Worm (Caenorhabditis elegans) whole organism, late embryonic: ENCODE measurements around the gene D1022.3.

Experiments used
- C08G9.2 ChIP-seq: sonication (generic microtip); optimal IDR thresholded peaks from 2 replicates; lab custom pipeline; 2016; ENCODE audit warnings: mild to moderate bottlenecking, missing genetic modification characterization, moderate library complexity, missing compliant biosample characterization
- C38D4.7 ChIP-seq: fragments of 200-800 bp; sonication (Bioruptor generic); optimal IDR thresholded peaks from 2 replicates; lab custom pipeline; 2018; ENCODE audit warnings: mild to moderate bottlenecking, missing genetic modification characterization, moderate library complexity, missing compliant biosample characterization
- F13H6.1 ChIP-seq: sonication (generic microtip); optimal IDR thresholded peaks from 2 replicates; lab custom pipeline; 2016; ENCODE audit warnings: missing genetic modification characterization, missing compliant biosample characterization
- K02D7.2 ChIP-seq: sonication (generic microtip); optimal IDR thresholded peaks from 2 replicates; lab custom pipeline; 2017; ENCODE audit warnings: mild to moderate bottlenecking, missing genetic modification characterization, missing compliant biosample characterization
- T23F11.4 ChIP-seq: fragments of 200-800 bp; sonication (Bioruptor generic); optimal IDR thresholded peaks from 2 replicates; lab custom pipeline; 2018; ENCODE audit warnings: mild to moderate bottlenecking, missing genetic modification characterization, missing compliant biosample characterization
- Y22D7AL.16 ChIP-seq: sonication (generic microtip); optimal IDR thresholded peaks from 2 replicates; lab custom pipeline; 2016; ENCODE audit warnings: missing genetic modification characterization, missing compliant biosample characterization
- ahr-1 ChIP-seq: sonication (generic microtip); optimal IDR thresholded peaks from 2 replicates; lab custom pipeline; 2016; ENCODE audit warnings: missing genetic modification characterization, missing compliant biosample characterization
- ceh-18 ChIP-seq: sonication (generic microtip); optimal IDR thresholded peaks from 2 replicates; lab custom pipeline; 2016; ENCODE audit warnings: missing genetic modification characterization, missing compliant biosample characterization
- ceh-31 ChIP-seq: sonication (generic microtip); optimal IDR thresholded peaks from 2 replicates; lab custom pipeline; 2016; ENCODE audit warnings: missing genetic modification characterization, missing compliant biosample characterization
- ceh-34 ChIP-seq: sonication (generic microtip); optimal IDR thresholded peaks from 2 replicates; lab custom pipeline; 2016; ENCODE audit warnings: mild to moderate bottlenecking, missing genetic modification characterization, missing compliant biosample characterization
- ceh-48 ChIP-seq: sonication (generic microtip); optimal IDR thresholded peaks from 2 replicates; lab custom pipeline; 2016; ENCODE audit warnings: missing genetic modification characterization, inconsistent platforms, missing compliant biosample characterization
- ceh-6 ChIP-seq: fragments of 200-800 bp; sonication (Bioruptor generic); optimal IDR thresholded peaks from 2 replicates; lab custom pipeline; 2018; ENCODE audit warnings: mild to moderate bottlenecking, missing genetic modification characterization, missing compliant biosample characterization
- elt-4 ChIP-seq: sonication (generic microtip); optimal IDR thresholded peaks from 2 replicates; lab custom pipeline; 2016; ENCODE audit warnings: missing genetic modification characterization, missing compliant biosample characterization
- ets-4 ChIP-seq: sonication (generic microtip); optimal IDR thresholded peaks from 2 replicates; lab custom pipeline; 2016; ENCODE audit warnings: missing genetic modification characterization, missing compliant biosample characterization
- eyg-1 ChIP-seq: sonication (generic microtip); optimal IDR thresholded peaks from 2 replicates; lab custom pipeline; 2016; ENCODE audit warnings: missing genotype, missing genetic modification characterization, missing compliant biosample characterization
- fkh-10 ChIP-seq: fragments of 150-350 bp; optimal IDR thresholded peaks from 2 replicates; lab custom pipeline; 2014; ENCODE audit warnings: missing biosample characterization, missing genetic modification reagents, missing genetic modification characterization
- fkh-6 ChIP-seq: sonication (generic microtip); optimal IDR thresholded peaks from 2 replicates; lab custom pipeline; 2016; ENCODE audit warnings: missing genetic modification characterization, missing compliant biosample characterization
- hlh-30 ChIP-seq: sonication (generic microtip); optimal IDR thresholded peaks from 2 replicates; lab custom pipeline; 2017; ENCODE audit warnings: antibody characterized with exemption, missing genetic modification characterization, missing compliant biosample characterization; ENCODE audit not compliant: insufficient read depth
- hlh-6 ChIP-seq: sonication (generic microtip); optimal IDR thresholded peaks from 2 replicates; lab custom pipeline; 2016; ENCODE audit warnings: missing genotype, missing genetic modification characterization, missing compliant biosample characterization
- hlh-8 ChIP-seq: sonication (generic microtip); optimal IDR thresholded peaks from 2 replicates; lab custom pipeline; 2016; ENCODE audit warnings: missing genotype, missing genetic modification characterization, missing compliant biosample characterization
- lim-6 ChIP-seq: sonication (generic microtip); optimal IDR thresholded peaks from 2 replicates; lab custom pipeline; 2016; ENCODE audit warnings: missing genetic modification characterization, missing compliant biosample characterization
- lin-11 ChIP-seq: fragments of 200-800 bp; sonication (Bioruptor generic); optimal IDR thresholded peaks from 2 replicates; lab custom pipeline; 2018; ENCODE audit warnings: mild to moderate bottlenecking, missing genetic modification characterization, missing compliant biosample characterization
- nfya-1 ChIP-seq: sonication (generic microtip); optimal IDR thresholded peaks from 2 replicates; lab custom pipeline; 2017; ENCODE audit warnings: missing genetic modification characterization, mild to moderate bottlenecking, missing compliant biosample characterization, antibody characterized with exemption, moderate library complexity
- nhr-232 ChIP-seq: sonication (generic microtip); optimal IDR thresholded peaks from 2 replicates; lab custom pipeline; 2016; ENCODE audit warnings: missing genetic modification characterization, missing compliant biosample characterization
- npax-4 ChIP-seq: sonication (generic microtip); optimal IDR thresholded peaks from 2 replicates; lab custom pipeline; 2016; ENCODE audit warnings: missing genetic modification characterization, missing compliant biosample characterization
- odd-2 ChIP-seq: sonication (generic microtip); optimal IDR thresholded peaks from 2 replicates; lab custom pipeline; 2017; ENCODE audit warnings: antibody characterized with exemption, mild to moderate bottlenecking, missing genetic modification characterization, missing compliant biosample characterization
- pag-3 ChIP-seq: sonication (generic microtip); optimal IDR thresholded peaks from 2 replicates; lab custom pipeline; 2016; ENCODE audit warnings: missing compliant biosample characterization, missing genetic modification characterization, borderline replicate concordance
- pat-9 ChIP-seq: fragments of 200-800 bp; sonication (Bioruptor generic); optimal IDR thresholded peaks from 2 replicates; lab custom pipeline; 2018; ENCODE audit warnings: mild to moderate bottlenecking, missing genetic modification characterization, moderate library complexity, missing compliant biosample characterization
- pha-4 ChIP-seq: fragments of 150-350 bp; optimal IDR thresholded peaks from 2 replicates; lab custom pipeline; 2018; ENCODE audit warnings: missing biosample characterization, missing genetic modification reagents, missing genetic modification characterization
- pqm-1 ChIP-seq: sonication (generic microtip); optimal IDR thresholded peaks from 2 replicates; lab custom pipeline; 2016; ENCODE audit warnings: missing genetic modification characterization, missing compliant biosample characterization
- pros-1 ChIP-seq: fragments of 150-350 bp; optimal IDR thresholded peaks from 2 replicates; lab custom pipeline; 2014; ENCODE audit warnings: missing biosample characterization, missing genetic modification reagents, missing genetic modification characterization
- rnt-1 ChIP-seq: sonication (generic microtip); optimal IDR thresholded peaks from 2 replicates; lab custom pipeline; 2016; ENCODE audit warnings: missing genetic modification characterization, missing compliant biosample characterization
- sdc-2 ChIP-seq: sonication (generic microtip); optimal IDR thresholded peaks from 2 replicates; lab custom pipeline; 2016; ENCODE audit warnings: missing genotype, missing genetic modification characterization, missing compliant biosample characterization
- sox-2 ChIP-seq: fragments of 200-800 bp; sonication (Bioruptor generic); IDR thresholded peaks from 2 replicates; pipeline ENCODE4 v1.3.6; 2022; ENCODE audit warnings: missing genetic modification reagents, missing genetic modification characterization, missing compliant biosample characterization
- sox-4 ChIP-seq: sonication (generic microtip); optimal IDR thresholded peaks from 2 replicates; lab custom pipeline; 2017; ENCODE audit warnings: mild to moderate bottlenecking, missing genetic modification characterization, inconsistent platforms, missing compliant biosample characterization
- syd-9 ChIP-seq: sonication (generic microtip); optimal IDR thresholded peaks from 2 replicates; lab custom pipeline; 2016; ENCODE audit warnings: mild to moderate bottlenecking, missing genetic modification characterization, moderate library complexity, missing compliant biosample characterization
- ttx-3 ChIP-seq: sonication (generic microtip); optimal IDR thresholded peaks from 2 replicates; lab custom pipeline; 2016; ENCODE audit warnings: missing genetic modification reagents, missing genetic modification characterization, missing compliant biosample characterization
- unc-55 ChIP-seq: sonication (generic microtip); optimal IDR thresholded peaks from 2 replicates; lab custom pipeline; 2017; ENCODE audit warnings: missing biosample characterization, missing genetic modification reagents, missing genetic modification characterization
- unc-86 ChIP-seq: sonication (generic microtip); optimal IDR thresholded peaks from 2 replicates; lab custom pipeline; 2016; ENCODE audit warnings: missing genetic modification characterization, missing compliant biosample characterization
- ztf-16 ChIP-seq: sonication (generic microtip); optimal IDR thresholded peaks from 2 replicates; lab custom pipeline; 2017; ENCODE audit warnings: missing genetic modification characterization, missing compliant biosample characterization

The D1022.3 gene

ce11 chrII:7434182-7434581, 21.9 kb downstream of the D1022.3 start, which contains the start of gene kcc-3:
kcc-3 (minus strand) TSS chrII:7434282.
- TF ChIP-seq lim-6 (tag; lab: Kevin White, UChicago), result no peak
- no peak for TF ChIP-seq fkh-6 (tag; lab: Kevin White, UChicago)
- TF ChIP-seq pqm-1 (tag; lab: Kevin White, UChicago), result no peak
- TF ChIP-seq rnt-1, result no peak
- no peak for TF ChIP-seq T23F11.4
- no peak for TF ChIP-seq npax-4 (tag; lab: Kevin White, UChicago)
- no peak for TF ChIP-seq pros-1 (tag; lab: Kevin White, UChicago)

DNA sequence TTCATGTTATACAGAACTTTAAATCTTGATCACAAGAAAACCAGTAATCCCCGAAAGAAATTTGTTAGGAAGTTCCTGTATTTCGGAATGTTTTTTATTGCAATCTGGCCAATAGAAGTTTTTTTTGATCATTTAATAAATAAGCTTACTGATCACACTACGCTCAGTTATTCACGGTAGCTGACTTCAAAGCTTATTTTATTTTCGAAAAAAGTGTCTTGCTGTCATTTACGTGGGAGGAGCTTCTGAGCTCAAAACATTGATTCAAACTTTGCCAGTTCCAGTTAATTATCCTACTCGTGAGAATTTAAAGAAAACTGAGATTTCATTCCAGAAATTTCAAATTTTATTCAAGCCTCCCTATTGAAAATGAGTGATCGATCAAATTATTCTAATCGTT, 23.8 kb downstream of the D1022.3 start, which contains the start of gene srd-54:
srd-54 (plus strand) TSS at position 301 of the 400 bp plus-strand sequence.
- no peak for TF ChIP-seq hlh-6 (tag; lab: Kevin White, UChicago)
- TF ChIP-seq F13H6.1, result no peak
- TF ChIP-seq Y22D7AL.16 (tag; lab: Kevin White, UChicago), result no peak
- TF ChIP-seq C38D4.7 (GFP tag; lab: Kevin White, UChicago), result no peak
- no peak for TF ChIP-seq hlh-30 (tag; lab: Kevin White, UChicago)
- no peak for TF ChIP-seq eyg-1 (tag; lab: Kevin White, UChicago)
- no peak for TF ChIP-seq nhr-232 (tag; lab: Kevin White, UChicago)
- no peak for TF ChIP-seq ztf-16 (tag; lab: Kevin White, UChicago)
- TF ChIP-seq ceh-18, result no peak
- TF ChIP-seq odd-2 (tag; lab: Kevin White, UChicago), result no peak

DNA sequence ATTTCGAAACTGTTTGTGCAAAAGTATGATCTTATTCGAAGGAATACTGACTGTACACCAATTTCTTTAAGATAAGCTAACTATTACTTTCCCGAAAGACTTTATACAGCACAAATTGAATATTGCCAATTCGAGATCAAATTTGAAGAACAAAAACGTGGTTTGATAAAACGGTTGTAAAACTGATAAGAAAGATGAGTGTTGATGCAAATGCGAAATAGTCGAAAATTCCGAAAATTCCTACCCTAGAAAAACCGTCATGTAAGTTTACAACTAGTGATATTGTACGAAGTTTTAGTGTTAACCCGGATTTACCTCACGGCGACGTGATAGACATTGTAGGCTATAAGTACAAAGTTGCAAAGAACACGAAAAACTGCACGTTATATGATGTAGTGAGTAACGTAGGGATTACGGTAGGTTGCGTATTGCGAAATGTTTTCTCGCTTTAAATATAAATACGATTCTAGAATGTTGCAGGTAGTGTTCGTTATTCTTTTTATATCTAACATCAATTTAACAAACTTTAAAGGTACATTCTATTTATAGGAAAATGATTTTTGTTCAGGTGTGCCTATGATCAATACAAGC, 35.2 kb downstream of the D1022.3 start:
- TF ChIP-seq fkh-10 (GFP tag; lab: Kevin White, UChicago) (no peak), ceh-34 (no peak), ets-4 (tag; lab: Kevin White, UChicago) (no peak), lim-6 (tag; lab: Kevin White, UChicago) (no peak), F13H6.1 (no peak), K02D7.2 (tag; lab: Kevin White, UChicago) (no peak), syd-9 (tag; lab: Kevin White, UChicago) (no peak), unc-55 (no peak), pag-3 (tag; lab: Kevin White, UChicago) (no peak), Y22D7AL.16 (tag; lab: Kevin White, UChicago) (no peak)

DNA sequence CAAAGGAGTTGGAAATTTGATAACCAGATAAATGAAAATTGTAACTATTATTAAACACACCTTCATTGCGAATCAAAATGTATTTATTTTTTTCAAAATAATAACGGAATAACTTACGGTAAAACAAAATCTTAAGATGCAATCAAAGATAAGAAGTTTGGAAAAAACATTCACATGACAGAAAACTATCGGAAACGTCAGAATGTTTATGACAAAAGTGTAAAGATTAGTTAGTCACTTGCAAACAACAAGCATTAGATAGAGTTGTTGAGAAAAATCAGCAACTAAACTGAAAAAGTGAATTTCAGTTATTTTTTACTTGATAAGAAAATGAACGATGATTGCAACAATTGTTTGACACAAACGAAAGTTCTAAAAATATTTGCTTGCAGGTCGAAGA, 35.9 kb downstream of the D1022.3 start:
- TF ChIP-seq ceh-18 (no peak), C08G9.2 (tag; lab: Kevin White, UChicago) (no peak), ceh-31 (no peak), pha-4 (tag; lab: Kevin White, UChicago) (no peak)

- no peak for TF ChIP-seq ceh-6 (GFP tag; lab: Kevin White, UChicago)
Measured at ce11 chrII:7419563-7419962, 36.5 kb downstream of the D1022.3 start.

DNA sequence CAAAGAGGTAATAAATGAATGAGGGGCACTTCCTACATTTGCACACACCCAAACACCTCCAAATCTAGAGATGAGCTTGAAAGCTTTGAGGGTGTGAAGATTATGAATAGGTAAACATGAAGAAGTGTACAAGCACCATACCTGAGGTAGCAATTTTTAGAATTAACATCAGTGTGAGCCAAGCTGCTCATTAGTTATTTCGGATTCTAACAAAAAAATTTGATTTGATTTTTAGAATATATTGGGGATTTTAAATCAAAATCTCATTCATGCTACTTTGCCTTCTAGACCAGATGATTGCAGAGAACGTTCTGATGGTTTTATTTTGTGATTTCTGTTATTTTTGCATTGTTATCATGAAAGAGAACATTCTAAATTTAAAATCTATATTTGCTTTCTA, 42.3 kb downstream of the D1022.3 start:
- no peak for TF ChIP-seq sdc-2 (tag; lab: Kevin White, UChicago)
- TF ChIP-seq sox-4 (tag; lab: Kevin White, UChicago), result no peak
- no peak for TF ChIP-seq ceh-18
- TF ChIP-seq fkh-10 (GFP tag; lab: Kevin White, UChicago), result no peak
- no peak for TF ChIP-seq elt-4 (tag; lab: Kevin White, UChicago)
- TF ChIP-seq ttx-3 (tag; lab: Kevin White, UChicago), result no peak
- no peak for TF ChIP-seq nfya-1 (tag; lab: Kevin White, UChicago)
- TF ChIP-seq hlh-8 (tag; lab: Kevin White, UChicago), result no peak
- no peak for TF ChIP-seq pqm-1 (tag; lab: Kevin White, UChicago)
- TF ChIP-seq Y22D7AL.16 (tag; lab: Kevin White, UChicago), result no peak
- TF ChIP-seq sox-2 (GFP tag; lab: Robert Waterston, UW), result no peak
- TF ChIP-seq syd-9 (tag; lab: Kevin White, UChicago), result no peak
- TF ChIP-seq ahr-1 (tag; lab: Kevin White, UChicago), result no peak
- TF ChIP-seq lin-11 (tag; lab: Kevin White, UChicago), result no peak
- TF ChIP-seq pat-9 (tag; lab: Kevin White, UChicago), result no peak
- TF ChIP-seq K02D7.2 (tag; lab: Kevin White, UChicago), result no peak
- no peak for TF ChIP-seq ztf-16 (tag; lab: Kevin White, UChicago)
- no peak for TF ChIP-seq unc-86 (tag; lab: Kevin White, UChicago)
- no peak for TF ChIP-seq ceh-48 (tag; lab: Kevin White, UChicago)
